Worm (Caenorhabditis elegans) whole organism, late embryonic: ENCODE results near the gene gtf-2A2.

Experiments used
- ama-1 ChIP-seq: fragments of 150-350 bp; optimal IDR thresholded peaks from 2 replicates; lab custom pipeline; 2014
- elt-4 ChIP-seq: sonication (generic microtip); optimal IDR thresholded peaks from 2 replicates; lab custom pipeline; 2016; ENCODE audit warnings: missing genetic modification characterization, missing compliant biosample characterization
- fkh-10 ChIP-seq: fragments of 150-350 bp; optimal IDR thresholded peaks from 2 replicates; lab custom pipeline; 2014; ENCODE audit warnings: missing biosample characterization, missing genetic modification reagents, missing genetic modification characterization
- pag-3 ChIP-seq: sonication (generic microtip); optimal IDR thresholded peaks from 2 replicates; lab custom pipeline; 2016; ENCODE audit warnings: missing compliant biosample characterization, missing genetic modification characterization, borderline replicate concordance
- pat-9 ChIP-seq: fragments of 200-800 bp; sonication (Bioruptor generic); optimal IDR thresholded peaks from 2 replicates; lab custom pipeline; 2018; ENCODE audit warnings: mild to moderate bottlenecking, missing genetic modification characterization, moderate library complexity, missing compliant biosample characterization
- tbx-7 ChIP-seq: sonication (generic microtip); optimal IDR thresholded peaks from 2 replicates; lab custom pipeline; 2016; ENCODE audit warnings: missing genotype, missing genetic modification characterization, missing compliant biosample characterization

ce11 chrIII:12662186-12662585 is 37.6 kb downstream of the gtf-2A2 start, which contains the start of gene tpst-1:
- no peak for TF ChIP-seq pat-9 (tag; lab: Kevin White, UChicago)
- no peak for TF ChIP-seq tbx-7 (tag; lab: Kevin White, UChicago)
- no peak for TF ChIP-seq elt-4 (tag; lab: Kevin White, UChicago)
- no peak for TF ChIP-seq ama-1
- TF ChIP-seq fkh-10 (GFP tag; lab: Kevin White, UChicago) = no peak
- TF ChIP-seq pag-3 (tag; lab: Kevin White, UChicago) = no peak
